Fruit fly (Drosophila melanogaster): ENCODE data around the gene Bdbt.
A peak's percentile ranks its signal among the peaks of the same experiment; 100 is the strongest.

The Bdbt gene

dm6 chr3R:21118784-21119183 lies at the start of gene Bdbt (continued):
- TF ChIP-seq MBD-R2 (GFP tag; IDR thresholded peaks at IDR 0.05) (peak; percentile 82), esg (GFP tag; conservative IDR thresholded peaks at IDR 0.05) (no peak), CG31224 (GFP tag; IDR thresholded peaks at IDR 0.05) (no peak), ab (GFP tag; optimal IDR thresholded peaks at IDR 0.05) (no peak), CG17328 (GFP tag; IDR thresholded peaks at IDR 0.05) (0 out of 2 replicates have a peak, but pooled peaks have one; percentile 31), hkb (optimal IDR thresholded peaks at IDR 0.05) (no peak), hkb (GFP tag; IDR thresholded peaks at IDR 0.05) (peak; percentile 36; the same call in 1 of the 2 replicates), jumu (GFP tag; optimal IDR thresholded peaks at IDR 0.05) (no peak), gsb (GFP tag; IDR thresholded peaks at IDR 0.05) (no peak), gcm (GFP tag; optimal IDR thresholded peaks at IDR 0.05) (no peak), H2.0 (GFP tag; IDR thresholded peaks at IDR 0.05) (peak; percentile 11; the same call in 1 of the 2 replicates), salm (tag; optimal IDR thresholded peaks at IDR 0.05) (no peak), Hsf (GFP tag; optimal IDR thresholded peaks at IDR 0.05) (peak; percentile 33), nmo (GFP tag; optimal IDR thresholded peaks at IDR 0.05) (peak; percentile 45), CG10209 (GFP tag; optimal IDR thresholded peaks at IDR 0.05) (no peak), Scr (GFP tag; IDR thresholded peaks at IDR 0.05; ENCODE audit: partially characterized antibody) (peak; percentile 68; the same call in 1 of the 2 replicates), CG16863 (GFP tag; optimal IDR thresholded peaks at IDR 0.05) (no peak), CG15696 (tag; optimal IDR thresholded peaks at IDR 0.05) (no peak), HLHmδ (GFP tag; optimal IDR thresholded peaks at IDR 0.05) (no peak), CG10654 (GFP tag; optimal IDR thresholded peaks at IDR 0.05) (peak; percentile 11), CG1024 (GFP tag; IDR thresholded peaks at IDR 0.05) (no peak), Atf3 (GFP tag; optimal IDR thresholded peaks at IDR 0.05) (no peak), knrl (GFP tag; IDR thresholded peaks at IDR 0.05; ENCODE audit: partially characterized antibody) (peak; percentile 54; the same call in 2 of the 3 replicates), CG11723 (GFP tag; optimal IDR thresholded peaks at IDR 0.05) (no peak), Meics (GFP tag; optimal IDR thresholded peaks at IDR 0.05) (no peak), tin (GFP tag; optimal IDR thresholded peaks at IDR 0.05) (no peak), CG5245 (GFP tag; optimal IDR thresholded peaks at IDR 0.05) (no peak), row (GFP tag; IDR thresholded peaks at IDR 0.05) (peak; percentile 77), mld (GFP tag; IDR thresholded peaks at IDR 0.05; ENCODE audit: partially characterized antibody) (peak; percentile 83), Chrac-16 (GFP tag; optimal IDR thresholded peaks at IDR 0.05) (peak; percentile 9), slp2 (GFP tag; optimal IDR thresholded peaks at IDR 0.05) (no peak), CG4282 (GFP tag; optimal IDR thresholded peaks at IDR 0.05) (no peak), CG7556 (GFP tag; optimal IDR thresholded peaks at IDR 0.05) (no peak), CG31388 (GFP tag; optimal IDR thresholded peaks at IDR 0.05) (no peak), CG10543 (GFP tag; optimal IDR thresholded peaks at IDR 0.05) (no peak), grn (GFP tag; optimal IDR thresholded peaks at IDR 0.05) (no peak), CG31365 (tag; optimal IDR thresholded peaks at IDR 0.05) (no peak), Gsc (GFP tag; IDR thresholded peaks at IDR 0.05) (no peak), z (GFP tag; IDR thresholded peaks at IDR 0.05) (no peak), Fer2 (tag; optimal IDR thresholded peaks at IDR 0.05) (no peak), ap (GFP tag; IDR thresholded peaks at IDR 0.05) (0 out of 2 replicates have a peak, but pooled peaks have one; percentile 21), CG4360 (GFP tag; IDR thresholded peaks at IDR 0.05) (no peak), CG11504 (tag; optimal IDR thresholded peaks at IDR 0.05) (no peak), fd3F (GFP tag; optimal IDR thresholded peaks at IDR 0.05) (no peak), pita (GFP tag; optimal IDR thresholded peaks at IDR 0.05) (no peak), CG1529 (GFP tag; optimal IDR thresholded peaks at IDR 0.05) (no peak), al (GFP tag; IDR thresholded peaks at IDR 0.05) (no peak), Gug (GFP tag; IDR thresholded peaks at IDR 0.05) (no peak), CG15479 (GFP tag; optimal IDR thresholded peaks at IDR 0.05) (no peak), CG1792 (GFP tag; optimal IDR thresholded peaks at IDR 0.05) (no peak), ewg (GFP tag; optimal IDR thresholded peaks at IDR 0.05) (no peak), CG16815 (GFP tag; optimal IDR thresholded peaks at IDR 0.05) (peak; percentile 1)
